Fruit fly (Drosophila melanogaster) whole organism, wandering third instar larva: ENCODE measurements around the gene Rbf2.

Experiments
- Abd-B ChIP-seq: fragments of >200 bp; optimal IDR thresholded peaks from 2 replicates; lab custom pipeline; 2017; ENCODE audit warnings: missing biosample characterization, missing genetic modification characterization
- CG32264 ChIP-seq: fragments of 200-800 bp; sonication (Bioruptor generic); optimal IDR thresholded peaks from 2 replicates; lab custom pipeline; 2016; ENCODE audit warnings: missing biosample characterization, missing genetic modification characterization
- CG9705 ChIP-seq: fragments of 200-800 bp; sonication (Bioruptor generic); optimal IDR thresholded peaks from 2 replicates; lab custom pipeline; 2018; ENCODE audit warnings: missing biosample characterization, mild to moderate bottlenecking, missing genetic modification characterization
- Dfd ChIP-seq: fragments of >200 bp; optimal IDR thresholded peaks from 2 replicates; lab custom pipeline; 2017; ENCODE audit warnings: missing biosample characterization, missing genetic modification characterization
- Dif ChIP-seq: fragments of 200-275, 200-300 bp; sonication (Bioruptor generic); optimal IDR thresholded peaks from 2 replicates; lab custom pipeline; 2018; ENCODE audit warnings: missing biosample characterization, missing genetic modification characterization; ENCODE audit not compliant: partially characterized antibody
- GATAd ChIP-seq: sonication (Bioruptor generic); optimal IDR thresholded peaks from 2 replicates; lab custom pipeline; 2016; ENCODE audit warnings: missing biosample characterization, missing genetic modification characterization
- HLH106 ChIP-seq: fragments of 200-800 bp; optimal IDR thresholded peaks from 3 replicates; lab custom pipeline; 2019; ENCODE audit warnings: missing biosample characterization, mild to moderate bottlenecking, missing genetic modification characterization, moderate library complexity
- Hnf4 ChIP-seq: fragments of 200-800 bp; sonication (Bioruptor generic); optimal IDR thresholded peaks from 2 replicates; lab custom pipeline; 2016; ENCODE audit warnings: missing biosample characterization, mild to moderate bottlenecking, missing genetic modification characterization
- Hr78 ChIP-seq: fragments of >200 bp; optimal IDR thresholded peaks from 2 replicates; lab custom pipeline; 2017; ENCODE audit warnings: missing biosample characterization, missing genetic modification characterization
- Hr83 ChIP-seq: fragments of 200-300 bp; sonication (Bioruptor generic); optimal IDR thresholded peaks from 2 replicates; lab custom pipeline; 2016; ENCODE audit warnings: missing biosample characterization, mild to moderate bottlenecking, missing genetic modification characterization, moderate library complexity; ENCODE audit not compliant: poor library complexity, severe bottlenecking
- Jra ChIP-seq: sonication (Bioruptor generic); optimal IDR thresholded peaks from 2 replicates; lab custom pipeline; 2016; ENCODE audit warnings: missing biosample characterization, missing genetic modification characterization
- Mio ChIP-seq: sonication (Bioruptor generic); optimal IDR thresholded peaks from 2 replicates; lab custom pipeline; 2016; ENCODE audit warnings: missing biosample characterization, missing genetic modification characterization
- Myc ChIP-seq: fragments of >200 bp; optimal IDR thresholded peaks from 2 replicates; lab custom pipeline; 2017
- N ChIP-seq: fragments of >200 bp; optimal IDR thresholded peaks from 2 replicates; lab custom pipeline; 2018; ENCODE audit warnings: missing biosample characterization, missing external identifiers, missing genetic modification characterization
- OdsH ChIP-seq: fragments of 200-800 bp; sonication (Bioruptor generic); optimal IDR thresholded peaks from 2 replicates; lab custom pipeline; 2016; ENCODE audit warnings: missing biosample characterization, mild to moderate bottlenecking, missing genetic modification characterization
- Rel ChIP-seq, 2 experiments: fragments of 200-800 bp; sonication (Bioruptor generic) in 1 of 2; optimal IDR thresholded peaks; 2 replicates in 1 of 2; 3 replicates in 1 of 2; lab custom pipeline; 2016 to 2019; ENCODE audit warnings: mild to moderate bottlenecking in 2 of 2, missing biosample characterization in 2 of 2, missing genetic modification characterization in 2 of 2, moderate library complexity in 1 of 2
- Sp1 ChIP-seq: fragments of 200-800 bp; sonication (Bioruptor generic); optimal IDR thresholded peaks from 3 replicates; lab custom pipeline; 2019; ENCODE audit warnings: missing biosample characterization, mild to moderate bottlenecking, missing genetic modification characterization, moderate library complexity
- Vsx2 ChIP-seq: fragments of 200-300, 225-300 bp; sonication (Bioruptor generic); optimal IDR thresholded peaks from 2 replicates; lab custom pipeline; 2018; ENCODE audit warnings: missing biosample characterization, missing genetic modification characterization; ENCODE audit not compliant: partially characterized antibody
- br ChIP-seq: fragments of 200-800 bp; sonication (Bioruptor generic); optimal IDR thresholded peaks from 2 replicates; lab custom pipeline; 2016; ENCODE audit warnings: missing biosample characterization, missing genetic modification characterization
- brk ChIP-seq: fragments of 200-800 bp; sonication (Bioruptor generic); optimal IDR thresholded peaks from 2 replicates; lab custom pipeline; 2016; ENCODE audit warnings: missing biosample characterization, mild to moderate bottlenecking, missing genetic modification characterization
- dl ChIP-seq, 2 experiments: fragments of 175-275, 200-275 bp in 1 of 2; fragments of 200-275 bp in 1 of 2; sonication (Bioruptor generic); optimal IDR thresholded peaks; lab custom pipeline; 2018; ENCODE audit warnings: mild to moderate bottlenecking in 2 of 2, missing biosample characterization in 2 of 2, missing genetic modification characterization in 2 of 2, moderate library complexity in 2 of 2; ENCODE audit not compliant: partially characterized antibody in 2 of 2, insufficient read depth in 1 of 2
- dmrt93B ChIP-seq: fragments of 200-800 bp; sonication (Bioruptor generic); optimal IDR thresholded peaks from 2 replicates; lab custom pipeline; 2018; ENCODE audit warnings: missing biosample characterization, mild to moderate bottlenecking, missing genetic modification characterization
- dsf ChIP-seq: sonication (Bioruptor generic); optimal IDR thresholded peaks from 2 replicates; lab custom pipeline; 2016; ENCODE audit warnings: missing biosample characterization, missing genetic modification characterization, borderline replicate concordance
- ey ChIP-seq: fragments of 200-800 bp; sonication (Bioruptor generic); optimal IDR thresholded peaks from 2 replicates; lab custom pipeline; 2016; ENCODE audit warnings: missing biosample characterization, missing genetic modification characterization
- foxo ChIP-seq, 2 experiments: fragments of 200-800 bp; sonication (Bioruptor generic); optimal IDR thresholded peaks; 2 replicates in 1 of 2; 3 replicates in 1 of 2; lab custom pipeline; 2016 to 2017; ENCODE audit warnings: missing biosample characterization in 2 of 2, missing genetic modification characterization in 2 of 2
- fru ChIP-seq: fragments of 200-800 bp; sonication (Bioruptor generic); optimal IDR thresholded peaks from 3 replicates; lab custom pipeline; 2016; ENCODE audit warnings: missing biosample characterization, mild to moderate bottlenecking, missing genetic modification characterization
- h ChIP-seq: fragments of 200-800 bp; sonication (Bioruptor generic); optimal IDR thresholded peaks from 3 replicates; lab custom pipeline; 2016; ENCODE audit warnings: missing biosample characterization, mild to moderate bottlenecking, missing genetic modification characterization
- jim ChIP-seq: fragments of 175-275, 200-325 bp; sonication (Bioruptor generic); optimal IDR thresholded peaks from 2 replicates; lab custom pipeline; 2016; ENCODE audit warnings: missing biosample characterization, mild to moderate bottlenecking, missing genetic modification characterization
- lola ChIP-seq: fragments of >200 bp; optimal IDR thresholded peaks from 2 replicates; lab custom pipeline; 2017; ENCODE audit warnings: missing biosample characterization, missing genetic modification characterization
- pan ChIP-seq: fragments of >200 bp; optimal IDR thresholded peaks from 2 replicates; lab custom pipeline; 2017
- psq ChIP-seq: fragments of 200-800 bp; sonication (Bioruptor generic); optimal IDR thresholded peaks from 3 replicates; lab custom pipeline; 2017; ENCODE audit warnings: missing biosample characterization, mild to moderate bottlenecking, missing genetic modification characterization, moderate library complexity
- rgr ChIP-seq: fragments of 200-800 bp; sonication (Bioruptor generic); optimal IDR thresholded peaks from 3 replicates; lab custom pipeline; 2016; ENCODE audit warnings: missing biosample characterization, mild to moderate bottlenecking, missing genetic modification characterization
- sage ChIP-seq: fragments of 200-800 bp; sonication (Bioruptor generic); optimal IDR thresholded peaks from 2 replicates; lab custom pipeline; 2016; ENCODE audit warnings: missing biosample characterization, mild to moderate bottlenecking, missing genetic modification characterization
- sv ChIP-seq: fragments of 200-800 bp; sonication (Bioruptor generic); optimal IDR thresholded peaks from 3 replicates; lab custom pipeline; 2016; ENCODE audit warnings: missing biosample characterization, missing genetic modification characterization
- tai ChIP-seq: sonication (Bioruptor generic); optimal IDR thresholded peaks from 2 replicates; lab custom pipeline; 2016; ENCODE audit warnings: missing biosample characterization, missing genetic modification characterization
- usp ChIP-seq: fragments of >200 bp; optimal IDR thresholded peaks from 2 replicates; lab custom pipeline; 2017; ENCODE audit warnings: missing biosample characterization, missing genetic modification characterization
- woc ChIP-seq: sonication (Bioruptor generic); optimal IDR thresholded peaks from 2 replicates; lab custom pipeline; 2016; ENCODE audit warnings: missing biosample characterization, mild to moderate bottlenecking, missing genetic modification characterization

Gene Rbf2

DNA sequence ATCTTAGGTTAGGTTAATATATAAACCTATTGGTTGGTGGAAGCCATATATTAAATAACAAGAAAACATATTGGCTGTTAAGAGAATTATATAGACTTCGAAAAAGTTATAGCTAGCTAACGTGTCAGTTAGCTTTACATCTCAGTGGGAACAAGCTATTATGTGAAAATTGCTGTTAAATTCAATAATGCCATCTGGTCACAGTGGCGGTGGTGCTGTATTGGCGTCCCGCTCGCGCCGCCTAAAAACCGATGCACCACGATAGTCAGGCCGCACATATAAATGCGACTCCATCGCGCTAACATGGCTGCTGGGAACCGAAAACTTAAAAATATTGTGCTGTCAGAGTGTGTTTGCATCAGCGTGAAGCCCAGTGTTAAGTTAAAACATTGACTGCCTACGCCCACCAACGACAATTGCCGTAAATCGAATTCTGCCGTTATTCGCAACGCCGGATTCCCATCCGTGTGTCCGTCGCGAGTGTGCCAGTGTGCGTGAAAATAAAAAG is 7.8 kb downstream of the Rbf2 start, which contains the start of gene Hel89B:
Hel89B (plus strand) TSS at position 320 of the 508 bp plus-strand sequence.
- no peak for TF ChIP-seq Mio (GFP tag; lab: Kevin White, UChicago)
- peak; percentile 31 for TF ChIP-seq Hr83 (GFP tag; lab: Kevin White, UChicago)
- peak; percentile 25 for TF ChIP-seq rgr
- no peak for TF ChIP-seq Sp1
- peak; percentile 31 for TF ChIP-seq sv (GFP tag; lab: Kevin White, UChicago)
- no peak for TF ChIP-seq tai (GFP tag; lab: Kevin White, UChicago)
- peak; percentile 46 for TF ChIP-seq fru
- TF ChIP-seq woc (GFP tag; lab: Kevin White, UChicago): peak; percentile 67
- TF ChIP-seq br (GFP tag; lab: Kevin White, UChicago): peak; percentile 27
- TF ChIP-seq HLH106 (tag; lab: Kevin White, UChicago): peak; percentile 59
- peak; percentile 25 to 29 for TF ChIP-seq foxo (GFP tag; optimal IDR thresholded peaks at IDR 0.05; lab: Kevin White, UChicago)
- TF ChIP-seq GATAd: no peak
- no peak for TF ChIP-seq psq (GFP tag; lab: Kevin White, UChicago)
- peak; percentile 66 for TF ChIP-seq Hnf4 (GFP tag; lab: Kevin White, UChicago)
- TF ChIP-seq dsf (GFP tag; lab: Kevin White, UChicago): peak; percentile 4
- TF ChIP-seq Hr78 (GFP tag; lab: Kevin White, UChicago): peak; percentile 83
- peak; percentile 57 for TF ChIP-seq Dif
- peak in 1 of 2 experiments; percentile 28 for TF ChIP-seq dl (GFP tag; optimal IDR thresholded peaks at IDR 0.05; lab: Kevin White, UChicago; ENCODE audit: insufficient read depth in 1 of 2, partially characterized antibody in 2 of 2)
- TF ChIP-seq N (GFP tag; lab: Kevin White, UChicago): peak; percentile 99
- no peak for TF ChIP-seq Rel (GFP tag; optimal IDR thresholded peaks at IDR 0.05; lab: Kevin White, UChicago)
- TF ChIP-seq Rel (tag; optimal IDR thresholded peaks at IDR 0.05; lab: Kevin White, UChicago): peak; percentile 3
- peak; percentile 74 for TF ChIP-seq lola (GFP tag; lab: Kevin White, UChicago)
- peak; percentile 7 for TF ChIP-seq h (GFP tag; lab: Kevin White, UChicago)
- TF ChIP-seq sage: no peak
- peak; percentile 30 for TF ChIP-seq Myc
- peak; percentile 48 for TF ChIP-seq Jra (GFP tag; lab: Kevin White, UChicago)
- TF ChIP-seq CG9705: peak; percentile 44
- TF ChIP-seq ey: peak; percentile 28
- no peak for TF ChIP-seq pan (lab: Kevin White, UChicago)
- peak; percentile 31 for TF ChIP-seq Abd-B
- TF ChIP-seq OdsH (GFP tag; lab: Kevin White, UChicago): no peak

- TF ChIP-seq OdsH (GFP tag; lab: Kevin White, UChicago): no peak
- TF ChIP-seq Hnf4 (GFP tag; lab: Kevin White, UChicago): no peak
- TF ChIP-seq dsf (GFP tag; lab: Kevin White, UChicago): no peak
- TF ChIP-seq Abd-B: no peak
- no peak for TF ChIP-seq foxo (GFP tag; optimal IDR thresholded peaks at IDR 0.05; lab: Kevin White, UChicago)
- no peak for TF ChIP-seq brk
- TF ChIP-seq jim (GFP tag; lab: Kevin White, UChicago): no peak
- no peak for TF ChIP-seq CG32264
- no peak for TF ChIP-seq Dfd
- TF ChIP-seq Vsx2: peak; percentile 92
- TF ChIP-seq Sp1: peak; percentile 29
- no peak for TF ChIP-seq fru
- no peak for TF ChIP-seq Mio (GFP tag; lab: Kevin White, UChicago)
- peak; percentile 99 for TF ChIP-seq psq (GFP tag; lab: Kevin White, UChicago)
- TF ChIP-seq Hr83 (GFP tag; lab: Kevin White, UChicago): no peak
- no peak for TF ChIP-seq N (GFP tag; lab: Kevin White, UChicago)
- TF ChIP-seq tai (GFP tag; lab: Kevin White, UChicago): no peak
- TF ChIP-seq Myc: no peak
- TF ChIP-seq dmrt93B (GFP tag; lab: Kevin White, UChicago): no peak
- peak; percentile 85 to 95 for TF ChIP-seq dl (GFP tag; optimal IDR thresholded peaks at IDR 0.05; lab: Kevin White, UChicago; ENCODE audit: insufficient read depth in 1 of 2, partially characterized antibody in 2 of 2)
- TF ChIP-seq Rel (GFP tag; optimal IDR thresholded peaks at IDR 0.05; lab: Kevin White, UChicago): no peak
- TF ChIP-seq Rel (tag; optimal IDR thresholded peaks at IDR 0.05; lab: Kevin White, UChicago): no peak
- TF ChIP-seq h (GFP tag; lab: Kevin White, UChicago): no peak
- no peak for TF ChIP-seq rgr
- TF ChIP-seq Dif: peak; percentile 98
- no peak for TF ChIP-seq GATAd
- TF ChIP-seq sv (GFP tag; lab: Kevin White, UChicago): no peak
- TF ChIP-seq CG9705: no peak
- TF ChIP-seq Jra (GFP tag; lab: Kevin White, UChicago): no peak
- TF ChIP-seq usp (GFP tag; lab: Kevin White, UChicago): no peak
Measured at dm6 chr3R:15973488-15973975, 8.3 kb downstream of the Rbf2 start.
